Fruit fly (Drosophila melanogaster): Measurements from ENCODE around the gene Atg1.

The Atg1 gene

dm6 chr3L:12754769-12755189 lies 50.1 kb downstream of the Atg1 start, which contains the start of the genes CG10973 and Vps13D (continued):
- no peak for TF ChIP-seq danr (GFP tag; IDR thresholded peaks at IDR 0.05)
- TF ChIP-seq pum (GFP tag; optimal IDR thresholded peaks at IDR 0.05): no peak
- peak; percentile 14 for TF ChIP-seq CG9797 (GFP tag; optimal IDR thresholded peaks at IDR 0.05)
- peak; percentile 11 for TF ChIP-seq gro (GFP tag; optimal IDR thresholded peaks at IDR 0.05)
- no peak for TF ChIP-seq CkIIα-i1 (GFP tag; IDR thresholded peaks at IDR 0.05)
- no peak for TF ChIP-seq sens (GFP tag)
- TF ChIP-seq insv (GFP tag; optimal IDR thresholded peaks at IDR 0.05): peak in 1 of 2 experiments; percentile 64
- TF ChIP-seq NfI (GFP tag; optimal IDR thresholded peaks at IDR 0.05): no peak
- TF ChIP-seq CG6813 (GFP tag; optimal IDR thresholded peaks at IDR 0.05): no peak
- TF ChIP-seq CG14014 (GFP tag; IDR thresholded peaks at IDR 0.05): peak; percentile 35; the same call in 1 of the 2 replicates
- peak; percentile 45 for TF ChIP-seq Bdp1 (GFP tag; optimal IDR thresholded peaks at IDR 0.05)
- TF ChIP-seq row (GFP tag; IDR thresholded peaks at IDR 0.05): peak; percentile 82
- TF ChIP-seq ranshi (GFP tag; IDR thresholded peaks at IDR 0.05): peak; percentile 47; the same call in 1 of the 2 replicates
- TF ChIP-seq CG6254 (GFP tag; optimal IDR thresholded peaks at IDR 0.05): peak; percentile 68
- no peak for TF ChIP-seq Drgx (GFP tag; IDR thresholded peaks at IDR 0.05)
- peak; percentile 70 for TF ChIP-seq CG4617 (GFP tag; optimal IDR thresholded peaks at IDR 0.05; ENCODE audit: borderline replicate concordance)
- no peak for TF ChIP-seq cas (GFP tag; IDR thresholded peaks at IDR 0.05)
- no peak for TF ChIP-seq fu2 (GFP tag; optimal IDR thresholded peaks at IDR 0.05)
- peak; percentile 42 for TF ChIP-seq MESR4 (GFP tag; optimal IDR thresholded peaks at IDR 0.05)
- TF ChIP-seq az2 (GFP tag; optimal IDR thresholded peaks at IDR 0.05): no peak
- TF ChIP-seq ind (GFP tag; optimal IDR thresholded peaks at IDR 0.05): no peak
- TF ChIP-seq CG7745 (tag; optimal IDR thresholded peaks at IDR 0.05): no peak
- no peak for TF ChIP-seq CG18619 (GFP tag; optimal IDR thresholded peaks at IDR 0.05)

DNA sequence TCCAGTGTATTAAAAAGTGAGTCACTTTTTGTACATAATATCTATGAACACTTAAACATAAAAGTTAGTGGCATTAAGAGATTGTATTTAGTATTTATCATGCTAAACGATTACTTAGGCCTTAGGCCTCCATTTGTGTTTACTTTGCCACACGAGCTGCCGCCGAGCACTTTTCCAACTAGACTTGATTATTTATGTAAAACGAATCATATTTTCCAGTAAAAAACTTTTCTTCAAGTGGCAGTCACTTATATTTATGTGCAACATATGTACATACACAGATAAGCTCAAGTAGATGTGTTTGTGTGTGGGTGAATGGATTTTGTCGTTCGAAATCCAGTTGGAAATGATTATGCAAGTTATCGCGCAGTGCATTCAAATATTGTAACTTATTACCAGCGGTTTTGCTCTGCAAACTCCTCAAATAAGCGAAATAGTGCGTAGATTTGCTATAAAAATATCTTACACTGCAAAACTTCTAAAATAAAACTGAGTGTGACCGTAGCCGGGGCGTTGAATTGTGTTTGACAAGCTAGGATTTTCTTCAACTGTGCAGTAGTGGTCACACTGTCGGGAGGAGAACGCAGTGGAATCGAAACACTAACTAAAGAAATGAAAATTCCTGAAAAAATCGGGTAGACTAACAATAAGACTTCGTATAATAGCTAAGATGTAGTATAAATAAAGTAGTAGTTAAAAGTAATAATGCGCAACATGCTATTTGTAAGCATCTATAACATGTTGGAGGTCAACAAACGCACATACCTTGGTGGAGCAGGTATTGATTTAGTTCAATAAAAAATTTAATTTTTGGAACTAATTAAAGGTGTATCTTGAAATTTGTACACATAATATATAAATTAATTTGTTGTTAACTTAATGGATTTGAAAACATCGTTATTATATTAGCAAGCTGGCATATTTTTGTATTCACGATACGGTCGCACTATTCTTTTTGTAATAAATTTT lies 55.1 kb downstream of the Atg1 start, which contains the start of the genes Klc and CG10984:
Klc (minus strand) TSS at position 490 of the 969 bp plus-strand sequence.
CG10984 (plus strand) TSS at position 553 of the 969 bp plus-strand sequence.
- TF ChIP-seq mam (GFP tag; optimal IDR thresholded peaks at IDR 0.05) (peak; percentile 63), CG2129 (GFP tag; IDR thresholded peaks at IDR 0.05; ENCODE audit: partially characterized antibody) (no peak), salm (tag; optimal IDR thresholded peaks at IDR 0.05) (peak; percentile 13), CG8388 (GFP tag; optimal IDR thresholded peaks at IDR 0.05) (peak; percentile 66), aop (GFP tag; IDR thresholded peaks at IDR 0.05) (no peak), hbn (GFP tag; IDR thresholded peaks at IDR 0.05; ENCODE audit: partially characterized antibody) (no peak), tll (GFP tag; optimal IDR thresholded peaks at IDR 0.05) (no peak), CG10209 (GFP tag; optimal IDR thresholded peaks at IDR 0.05) (peak; percentile 27), chinmo (GFP tag; IDR thresholded peaks at IDR 0.05; ENCODE audit: partially characterized antibody) (no peak), CG17829 (tag; optimal IDR thresholded peaks at IDR 0.05) (peak; percentile 43), trem (tag; optimal IDR thresholded peaks at IDR 0.05) (peak; percentile 33), CG11723 (GFP tag; optimal IDR thresholded peaks at IDR 0.05) (no peak), CG9609 (GFP tag; optimal IDR thresholded peaks at IDR 0.05) (peak; percentile 58), HLHmδ (GFP tag; optimal IDR thresholded peaks at IDR 0.05) (no peak), CG16779 (GFP tag; IDR thresholded peaks at IDR 0.05) (peak; percentile 69; the same call in 1 of the 2 replicates), Trl (optimal IDR thresholded peaks at IDR 0.05) (no peak), Trl (GFP tag; optimal IDR thresholded peaks at IDR 0.05) (peak; percentile 74), vnd (GFP tag; IDR thresholded peaks at IDR 0.05; ENCODE audit: partially characterized antibody) (no peak), Oli (tag; optimal IDR thresholded peaks at IDR 0.05) (no peak), Dp (GFP tag; optimal IDR thresholded peaks at IDR 0.05) (peak; percentile 9), run (tag; optimal IDR thresholded peaks at IDR 0.05) (no peak), Meics (GFP tag; optimal IDR thresholded peaks at IDR 0.05) (no peak), tin (GFP tag; optimal IDR thresholded peaks at IDR 0.05) (peak; percentile 65), sug (tag; optimal IDR thresholded peaks at IDR 0.05) (no peak), amos (GFP tag; IDR thresholded peaks at IDR 0.05; ENCODE audit: partially characterized antibody) (no peak), Nf-YC (tag; optimal IDR thresholded peaks at IDR 0.05) (peak; percentile 6)

All from whole organism, embryonic.